Worm (Caenorhabditis elegans): ENCODE results near the gene H41C03.1.

H41C03.1 gene

ce11 chrII:5885966-5886621, 31.9 kb downstream of the H41C03.1 start (continued):
- no peak for TF ChIP-seq fkh-8 (tag; optimal IDR thresholded peaks at IDR 0.05)
- no peak for TF ChIP-seq ets-5 (GFP tag; IDR thresholded peaks at IDR 0.05)
- no peak for TF ChIP-seq hlh-17 (GFP tag; optimal IDR thresholded peaks at IDR 0.05; ENCODE audit: borderline replicate concordance)
- TF ChIP-seq sptf-1 (tag; optimal IDR thresholded peaks at IDR 0.05) = no peak
- peak in 1 of 2 experiments; percentile 58 for TF ChIP-seq lin-35 (GFP tag; optimal IDR thresholded peaks at IDR 0.05)
- no peak for TF ChIP-seq aha-1 (tag; optimal IDR thresholded peaks at IDR 0.05)
- TF ChIP-seq nhr-19 (GFP tag; conservative IDR thresholded peaks at IDR 0.05) = 0 out of 2 replicates have a peak, but pooled peaks have one; percentile 23
- TF ChIP-seq unc-62 (GFP tag; optimal IDR thresholded peaks at IDR 0.05) = no peak
- peak; percentile 32 for TF ChIP-seq snu-23 (GFP tag; optimal IDR thresholded peaks at IDR 0.05)
- peak; percentile 46 for TF ChIP-seq jun-1 (tag; optimal IDR thresholded peaks at IDR 0.05)
- no peak for TF ChIP-seq sox-4 (tag; optimal IDR thresholded peaks at IDR 0.05)
- no peak for TF ChIP-seq nhr-12 (tag; optimal IDR thresholded peaks at IDR 0.05)
- TF ChIP-seq C04F5.9 (tag; optimal IDR thresholded peaks at IDR 0.05) = no peak
- TF ChIP-seq mab-9 (GFP tag; IDR thresholded peaks at IDR 0.05) = no peak
- TF ChIP-seq ceh-88 (GFP tag; IDR thresholded peaks at IDR 0.05) = no peak
- peak; percentile 5 for TF ChIP-seq nhr-90 (tag; optimal IDR thresholded peaks at IDR 0.05; ENCODE audit: poor library complexity)
- no peak for TF ChIP-seq lir-3 (tag; optimal IDR thresholded peaks at IDR 0.05; ENCODE audit: poor library complexity)
- TF ChIP-seq sup-37 (GFP tag; optimal IDR thresholded peaks at IDR 0.05) = no peak
- no peak for TF ChIP-seq nhr-237 (tag; optimal IDR thresholded peaks at IDR 0.05)
- TF ChIP-seq ceh-90 (tag; optimal IDR thresholded peaks at IDR 0.05) = no peak
- no peak for TF ChIP-seq lin-15B (tag; optimal IDR thresholded peaks at IDR 0.05)
- TF ChIP-seq ama-1 (optimal IDR thresholded peaks at IDR 0.05) = no peak
- TF ChIP-seq C34B4.2 (tag; optimal IDR thresholded peaks at IDR 0.05) = no peak
- TF ChIP-seq swsn-7 (tag; optimal IDR thresholded peaks at IDR 0.05) = no peak
- no peak for TF ChIP-seq efl-1 (optimal IDR thresholded peaks at IDR 0.05)
- peak in 1 of 2 experiments; percentile 90 for TF ChIP-seq efl-1 (GFP tag; optimal IDR thresholded peaks at IDR 0.05 in 1 of 2)
- TF ChIP-seq aly-2 (tag; optimal IDR thresholded peaks at IDR 0.05) = no peak
- no peak for TF ChIP-seq ces-1 (GFP tag; optimal IDR thresholded peaks at IDR 0.05)
- TF ChIP-seq nhr-85 (tag) = peak; percentile 88
- no peak for TF ChIP-seq fkh-4 (tag; optimal IDR thresholded peaks at IDR 0.05; ENCODE audit: borderline replicate concordance)
- TF ChIP-seq nhr-76 (tag; optimal IDR thresholded peaks at IDR 0.05) = no peak
- TF ChIP-seq pax-3 (tag; optimal IDR thresholded peaks at IDR 0.05) = no peak
- no peak for TF ChIP-seq zag-1 (tag; optimal IDR thresholded peaks at IDR 0.05)
- peak; percentile 28 for TF ChIP-seq elt-2 (tag; optimal IDR thresholded peaks at IDR 0.05)
- TF ChIP-seq mef-2 (tag; optimal IDR thresholded peaks at IDR 0.05) = no peak
- TF ChIP-seq pag-3 (tag; optimal IDR thresholded peaks at IDR 0.05; ENCODE audit: borderline replicate concordance, insufficient read depth) = peak; percentile 57
- no peak for TF ChIP-seq tbx-2 (tag; optimal IDR thresholded peaks at IDR 0.05)
- TF ChIP-seq fos-1 (tag; optimal IDR thresholded peaks at IDR 0.05) = no peak
- no peak for TF ChIP-seq lin-13 (GFP tag; optimal IDR thresholded peaks at IDR 0.05)
- no peak for TF ChIP-seq dsc-1 (tag; optimal IDR thresholded peaks at IDR 0.05)
- TF ChIP-seq nhr-84 (tag; optimal IDR thresholded peaks at IDR 0.05) = no peak
- TF ChIP-seq unc-130 (tag; optimal IDR thresholded peaks at IDR 0.05) = no peak
- no peak for TF ChIP-seq F16B12.6 (tag; optimal IDR thresholded peaks at IDR 0.05)
- TF ChIP-seq grh-1 (GFP tag; IDR thresholded peaks at IDR 0.05) = no peak; the same call in 1 of the 2 replicates
- no peak for TF ChIP-seq egl-13 (tag; optimal IDR thresholded peaks at IDR 0.05)
- TF ChIP-seq irx-1 (tag; optimal IDR thresholded peaks at IDR 0.05) = no peak
- TF ChIP-seq nhr-20 (tag; optimal IDR thresholded peaks at IDR 0.05) = no peak
- no peak for TF ChIP-seq C16A3.4 (tag; optimal IDR thresholded peaks at IDR 0.05)
- peak in 5 of 6 experiments; percentile 21 to 96 (median 35) for TF ChIP-seq elt-3 (tag; optimal IDR thresholded peaks at IDR 0.05)
- TF ChIP-seq hpl-2 (GFP tag; optimal IDR thresholded peaks at IDR 0.05) = peak; percentile 6
- TF ChIP-seq lsy-2 (tag; optimal IDR thresholded peaks at IDR 0.05) = peak in 1 of 2 experiments; percentile 33
- TF ChIP-seq nhr-71 (tag; optimal IDR thresholded peaks at IDR 0.05) = peak; percentile 6
- TF ChIP-seq hlh-4 (tag; optimal IDR thresholded peaks at IDR 0.05) = no peak
